Worm (Caenorhabditis elegans) whole organism, mixed stage, embryonic: ENCODE measurements around the gene tex-2.
A peak's percentile ranks its signal among the peaks of the same experiment; 100 is the strongest.

Experiments
- M03D4.4 ChIP-seq: sonication (generic microtip); optimal IDR thresholded peaks from 2 replicates; lab custom pipeline; 2017; ENCODE audit warnings: mild to moderate bottlenecking, missing genetic modification characterization, missing compliant biosample characterization
- bed-3 ChIP-seq: fragments of 200-800 bp; sonication (Bioruptor generic); optimal IDR thresholded peaks from 3 replicates; lab custom pipeline; 2018; ENCODE audit warnings: mild to moderate bottlenecking, missing genetic modification characterization, moderate library complexity, missing compliant biosample characterization
- blmp-1 ChIP-seq: fragments of 150-350 bp; optimal IDR thresholded peaks from 2 replicates; lab custom pipeline; 2014; ENCODE audit warnings: missing biosample characterization, missing genetic modification characterization
- ceh-39 ChIP-seq: fragments of 150-350 bp; optimal IDR thresholded peaks from 2 replicates; lab custom pipeline; 2014; ENCODE audit warnings: missing biosample characterization, missing genetic modification characterization
- ceh-43 ChIP-seq: fragments of 200-800 bp; sonication (Bioruptor generic); optimal IDR thresholded peaks from 2 replicates; lab custom pipeline; 2018; ENCODE audit warnings: mild to moderate bottlenecking, missing genetic modification characterization, moderate library complexity, missing compliant biosample characterization
- ceh-83 ChIP-seq: fragments of 200-800 bp; sonication (Bioruptor generic); optimal IDR thresholded peaks from 2 replicates; lab custom pipeline; 2018; ENCODE audit warnings: mild to moderate bottlenecking, missing genetic modification characterization, missing compliant biosample characterization
- ces-1 ChIP-seq: fragments of 150-350 bp; optimal IDR thresholded peaks from 2 replicates; lab custom pipeline; 2014; ENCODE audit warnings: missing biosample characterization, missing genetic modification reagents, missing genetic modification characterization
- drap-1 ChIP-seq: fragments of 200-800 bp; sonication (Bioruptor generic); optimal IDR thresholded peaks from 3 replicates; lab custom pipeline; 2018; ENCODE audit warnings: mild to moderate bottlenecking, missing genetic modification characterization, missing compliant biosample characterization
- elt-3 ChIP-seq: fragments of 150-350 bp; optimal IDR thresholded peaks from 2 replicates; lab custom pipeline; 2014; ENCODE audit warnings: missing biosample characterization, missing genetic modification characterization
- flh-1 ChIP-seq: fragments of 200-800 bp; sonication (Bioruptor generic); optimal IDR thresholded peaks from 2 replicates; lab custom pipeline; 2018; ENCODE audit warnings: mild to moderate bottlenecking, missing genetic modification characterization, moderate library complexity, missing compliant biosample characterization
- hlh-1 ChIP-seq: fragments of 150-350 bp; optimal IDR thresholded peaks from 2 replicates; lab custom pipeline; 2014; ENCODE audit warnings: missing biosample characterization, missing genetic modification reagents, missing genetic modification characterization
- lin-13 ChIP-seq: fragments of 150-350 bp; optimal IDR thresholded peaks from 2 replicates; lab custom pipeline; 2014; ENCODE audit warnings: missing biosample characterization, missing genetic modification characterization
- lin-32 ChIP-seq: fragments of 200-800 bp; sonication (Bioruptor generic); optimal IDR thresholded peaks from 2 replicates; lab custom pipeline; 2018; ENCODE audit warnings: mild to moderate bottlenecking, missing genetic modification characterization, missing compliant biosample characterization
- lsy-2 ChIP-seq: fragments of 150-350 bp; optimal IDR thresholded peaks from 2 replicates; lab custom pipeline; 2014; ENCODE audit warnings: missing biosample characterization, missing genetic modification characterization
- mab-5 ChIP-seq: fragments of 150-350 bp; optimal IDR thresholded peaks from 2 replicates; lab custom pipeline; 2014; ENCODE audit warnings: missing biosample characterization, missing genetic modification characterization
- mep-1 ChIP-seq: fragments of 150-350 bp; optimal IDR thresholded peaks from 2 replicates; lab custom pipeline; 2017; ENCODE audit warnings: missing biosample characterization, missing genetic modification reagents, missing genetic modification characterization, inconsistent platforms
- mls-2 ChIP-seq: sonication (generic microtip); optimal IDR thresholded peaks from 2 replicates; lab custom pipeline; 2016; ENCODE audit warnings: mild to moderate bottlenecking, missing genetic modification characterization, moderate library complexity, missing compliant biosample characterization
- nhr-12 ChIP-seq: fragments of 150-350 bp; optimal IDR thresholded peaks from 2 replicates; lab custom pipeline; 2014; ENCODE audit warnings: missing biosample characterization, missing genetic modification characterization
- nhr-2 ChIP-seq: fragments of 150-350 bp; optimal IDR thresholded peaks from 2 replicates; lab custom pipeline; 2014; ENCODE audit warnings: missing biosample characterization, missing genetic modification characterization
- nhr-237 ChIP-seq: fragments of 150-350 bp; optimal IDR thresholded peaks from 2 replicates; lab custom pipeline; 2014; ENCODE audit warnings: missing biosample characterization, missing genetic modification characterization
- nhr-28 ChIP-seq: fragments of 150-350 bp; optimal IDR thresholded peaks from 2 replicates; lab custom pipeline; 2014; ENCODE audit warnings: missing biosample characterization, missing genetic modification characterization
- nhr-76 ChIP-seq: sonication (generic microtip); optimal IDR thresholded peaks from 2 replicates; lab custom pipeline; 2017; ENCODE audit warnings: missing biosample characterization, missing genetic modification characterization
- pha-4 ChIP-seq: fragments of 150-350 bp; optimal IDR thresholded peaks from 2 replicates; lab custom pipeline; 2018; ENCODE audit warnings: missing biosample characterization, missing genetic modification reagents, missing genetic modification characterization
- snpc-4 ChIP-seq: fragments of 150-350 bp; optimal IDR thresholded peaks from 2 replicates; lab custom pipeline; 2014; ENCODE audit warnings: missing biosample characterization, missing genetic modification characterization
- tbx-8 ChIP-seq: fragments of 200-800 bp; sonication (Bioruptor generic); optimal IDR thresholded peaks from 2 replicates; lab custom pipeline; 2018; ENCODE audit warnings: mild to moderate bottlenecking, missing genetic modification characterization, moderate library complexity, missing compliant biosample characterization
- unc-120 ChIP-seq: sonication (generic microtip); optimal IDR thresholded peaks from 2 replicates; lab custom pipeline; 2017; ENCODE audit warnings: missing genetic modification characterization, missing compliant biosample characterization; ENCODE audit not compliant: poor library complexity, severe bottlenecking
- unc-39 ChIP-seq: fragments of 150-350 bp; optimal IDR thresholded peaks from 2 replicates; lab custom pipeline; 2014; ENCODE audit warnings: missing biosample characterization, missing genetic modification characterization
- unc-62 ChIP-seq: fragments of 150-350 bp; optimal IDR thresholded peaks from 2 replicates; lab custom pipeline; 2014; ENCODE audit warnings: missing biosample characterization, missing genetic modification reagents, missing genetic modification characterization
- ztf-11 ChIP-seq: fragments of 150-350 bp; optimal IDR thresholded peaks from 2 replicates; lab custom pipeline; 2014; ENCODE audit warnings: missing biosample characterization, missing genetic modification characterization

tex-2 gene

DNA sequence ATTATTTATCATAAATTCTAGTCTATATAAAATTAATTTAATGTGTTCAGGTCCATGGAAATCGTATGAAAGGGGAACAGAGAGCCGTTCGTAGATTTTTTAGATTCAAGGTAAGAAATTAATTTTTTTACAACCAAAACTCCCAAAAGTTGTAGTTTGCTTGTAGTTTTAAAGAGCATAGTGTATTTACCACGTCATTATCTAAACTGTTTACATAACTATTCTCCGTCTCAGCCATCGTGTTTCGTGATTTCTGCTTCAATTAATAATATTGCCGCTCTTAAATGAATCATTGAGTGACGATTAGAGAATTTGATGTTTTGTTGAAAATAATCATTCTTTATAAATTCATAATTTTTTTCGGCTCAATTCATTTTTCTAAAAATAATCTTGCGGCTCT, 37.9 kb upstream of the tex-2 start, which contains the start of gene cgt-3:
TSS of gene cgt-3 (plus strand) at position 51 of the 400 bp plus-strand sequence.
- TF ChIP-seq drap-1 (no peak), nhr-237 (tag; lab: Kevin White, UChicago) (no peak)
- TF ChIP-seq, all 35 proteins: peak for 0

ce11 chrII:5907482-5907881, 34.1 kb upstream of the tex-2 start, which contains the start of gene vps-35:
Gene vps-35, plus strand, starts transcription at chrII:5907816.
- no peak for TF ChIP-seq nhr-237 (tag; lab: Kevin White, UChicago)
- TF ChIP-seq unc-62 (GFP tag; lab: Kevin White, UChicago), result peak; percentile 3
- peak; percentile 23 for TF ChIP-seq hlh-1 (tag; lab: Kevin White, UChicago)
- TF ChIP-seq pha-4, result no peak
- no peak for TF ChIP-seq flh-1 (GFP tag; lab: Kevin White, UChicago)
- TF ChIP-seq mls-2 (tag; lab: Kevin White, UChicago), result no peak
- TF ChIP-seq unc-120 (tag; lab: Kevin White, UChicago), result peak; percentile 35
- peak; percentile 43 for TF ChIP-seq mep-1 (tag; lab: Kevin White, UChicago)
- TF ChIP-seq, all 35 proteins: peak for 4

DNA sequence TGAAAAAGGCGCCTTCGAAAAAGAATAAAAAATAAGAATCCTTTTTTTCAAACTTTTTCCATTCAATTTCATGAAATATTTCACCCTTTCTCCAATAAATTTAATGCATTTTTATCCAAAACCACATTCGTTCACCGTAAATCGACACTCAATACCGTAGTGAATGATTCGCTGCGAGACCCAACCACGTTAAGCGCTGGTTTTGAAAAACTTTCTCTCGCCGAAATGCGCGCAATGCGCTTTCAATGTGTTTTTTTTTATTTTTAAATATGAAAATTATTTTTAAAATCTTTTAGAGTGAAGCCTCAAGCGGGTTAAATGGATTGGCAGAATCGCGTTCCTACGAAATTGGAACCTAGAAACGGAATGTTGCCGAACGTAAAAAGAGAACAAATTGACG, 32.9 kb upstream of the tex-2 start, which contains the start of gene F59G1.8:
TSS of gene F59G1.8 (plus strand) at position 293 of the 400 bp plus-strand sequence.
- TF ChIP-seq M03D4.4 (tag; lab: Kevin White, UChicago) (no peak), lsy-2 (tag; lab: Kevin White, UChicago) (peak; percentile 46), elt-3 (tag; lab: Kevin White, UChicago) (no peak), hlh-1 (tag; lab: Kevin White, UChicago) (no peak), unc-120 (tag; lab: Kevin White, UChicago) (no peak), blmp-1 (tag; lab: Kevin White, UChicago) (no peak), flh-1 (GFP tag; lab: Kevin White, UChicago) (no peak), nhr-28 (tag; lab: Kevin White, UChicago) (no peak)

ce11 chrII:5904252-5904651, 30.8 kb upstream of the tex-2 start, which contains the start of gene tsp-18:
Gene tsp-18, plus strand, starts transcription at chrII:5904552.
- TF ChIP-seq bed-3 (GFP tag; lab: Kevin White, UChicago) (no peak), nhr-28 (tag; lab: Kevin White, UChicago) (no peak), ceh-39 (no peak), nhr-2 (tag; lab: Kevin White, UChicago) (no peak), ceh-43 (GFP tag; lab: Kevin White, UChicago) (no peak), nhr-237 (tag; lab: Kevin White, UChicago) (no peak), snpc-4 (no peak), ces-1 (no peak), ceh-83 (GFP tag; lab: Kevin White, UChicago) (no peak), lin-13 (no peak), blmp-1 (tag; lab: Kevin White, UChicago) (no peak)

DNA sequence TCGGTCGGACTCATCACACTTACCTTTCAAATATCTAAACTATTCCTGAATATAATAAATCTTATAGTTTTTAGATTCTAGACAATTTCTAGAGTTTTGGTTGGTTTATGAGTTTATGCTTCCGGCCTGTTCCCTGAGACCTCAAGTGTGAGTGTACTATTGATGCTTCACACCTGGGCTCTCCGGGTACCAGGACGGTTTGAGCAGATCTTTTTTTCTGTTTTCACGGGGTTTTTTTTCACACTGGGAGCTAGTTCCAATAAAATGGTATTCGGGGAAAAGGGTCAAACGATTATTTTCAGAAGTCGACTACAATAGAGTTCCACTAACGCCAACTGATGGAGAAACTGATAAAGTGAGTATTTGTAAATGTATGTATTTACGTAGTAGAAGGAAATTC, 28.7 kb upstream of the tex-2 start:
- TF ChIP-seq mab-5 (tag; lab: Kevin White, UChicago) (no peak), ceh-43 (GFP tag; lab: Kevin White, UChicago) (no peak), nhr-12 (tag; lab: Kevin White, UChicago) (no peak), tbx-8 (GFP tag; lab: Kevin White, UChicago) (no peak), lin-32 (GFP tag; lab: Kevin White, UChicago) (no peak), unc-39 (tag; lab: Kevin White, UChicago) (no peak), mls-2 (tag; lab: Kevin White, UChicago) (no peak), lsy-2 (tag; lab: Kevin White, UChicago) (no peak), unc-120 (tag; lab: Kevin White, UChicago) (no peak), M03D4.4 (tag; lab: Kevin White, UChicago) (no peak), ces-1 (no peak), pha-4 (no peak), flh-1 (GFP tag; lab: Kevin White, UChicago) (no peak), ztf-11 (tag; lab: Kevin White, UChicago) (no peak), lin-13 (no peak), nhr-28 (tag; lab: Kevin White, UChicago) (no peak), nhr-76 (tag; lab: Kevin White, UChicago) (no peak)
